Fruit fly (Drosophila melanogaster): ENCODE measurements around the gene Aplip1.

Aplip1 gene

DNA sequence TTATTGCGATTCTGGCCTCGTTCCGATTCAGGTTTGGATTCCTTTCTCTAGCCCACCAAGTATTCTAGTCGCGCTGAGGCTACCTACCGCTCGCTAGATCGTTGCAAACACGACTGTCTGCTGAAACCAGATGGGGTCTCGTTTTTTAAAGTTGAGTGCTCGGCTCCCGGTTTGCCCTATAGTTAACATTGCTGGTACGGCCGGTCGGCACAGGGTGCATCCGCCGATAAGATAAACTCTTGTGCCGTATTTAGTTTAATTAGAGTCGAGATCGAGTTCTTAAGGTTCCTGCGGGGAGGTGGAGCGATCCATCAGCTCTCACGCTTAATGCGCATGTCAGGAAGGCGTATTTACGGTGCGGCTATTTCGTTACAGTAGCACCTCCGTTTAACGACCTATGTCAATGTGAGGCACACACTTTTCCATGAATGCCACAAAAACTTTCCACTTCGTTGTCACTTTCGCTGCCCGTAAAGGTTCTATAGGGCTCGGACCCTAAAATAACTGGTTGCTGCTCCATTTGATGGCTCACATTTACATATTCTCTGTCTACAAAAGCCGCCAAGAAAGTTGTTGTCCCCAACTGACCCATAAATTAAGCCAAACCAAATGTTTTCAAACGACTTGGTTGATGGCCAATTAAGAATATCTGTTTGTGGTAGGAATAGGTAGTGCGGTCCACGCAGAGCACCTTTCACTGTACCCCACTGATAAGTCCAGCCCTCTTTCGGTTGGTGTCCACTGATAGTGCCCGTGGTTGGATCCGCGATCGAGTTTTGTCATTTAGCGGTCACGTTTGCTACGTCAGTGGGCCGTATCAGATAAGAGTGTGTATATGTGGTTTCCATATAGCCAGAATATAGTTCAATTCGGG is 8.8 kb downstream of the Aplip1 start, which contains the start of gene CG9119 (continued):
- TF ChIP-seq CG1529 (GFP tag; optimal IDR thresholded peaks at IDR 0.05), result peak; percentile 18
- peak in 1 of 2 experiments; percentile 78 for TF ChIP-seq Hr78 (GFP tag; optimal IDR thresholded peaks at IDR 0.05)
- TF ChIP-seq Oaz (GFP tag; IDR thresholded peaks at IDR 0.05), result no peak
- TF ChIP-seq CG15269 (tag; optimal IDR thresholded peaks at IDR 0.05), result peak; percentile 75
- TF ChIP-seq CG12942 (GFP tag; optimal IDR thresholded peaks at IDR 0.05), result peak; percentile 39
- TF ChIP-seq CTCF (GFP tag; optimal IDR thresholded peaks at IDR 0.05), result no peak
- peak; percentile 36; the same call in 1 of the 3 replicates for TF ChIP-seq zfh1 (GFP tag; IDR thresholded peaks at IDR 0.05)
- TF ChIP-seq Trl (optimal IDR thresholded peaks at IDR 0.05), result no peak
- peak; percentile 55 for TF ChIP-seq Trl (GFP tag; optimal IDR thresholded peaks at IDR 0.05)
- no peak for TF ChIP-seq Dp (GFP tag; optimal IDR thresholded peaks at IDR 0.05)
- TF ChIP-seq CG12071 (GFP tag; optimal IDR thresholded peaks at IDR 0.05), result no peak
- no peak for TF ChIP-seq usp (GFP tag; optimal IDR thresholded peaks at IDR 0.05)
- no peak for TF ChIP-seq CG7271 (tag; optimal IDR thresholded peaks at IDR 0.05)
- peak; percentile 52; the same call in 1 of the 3 replicates for TF ChIP-seq Optix (GFP tag; IDR thresholded peaks at IDR 0.05)
- TF ChIP-seq CG10462 (GFP tag; optimal IDR thresholded peaks at IDR 0.05), result no peak
- no peak for TF ChIP-seq Gsc (GFP tag; IDR thresholded peaks at IDR 0.05)
- no peak for TF ChIP-seq CG30020 (tag; optimal IDR thresholded peaks at IDR 0.05)
- TF ChIP-seq emc (GFP tag; optimal IDR thresholded peaks at IDR 0.05), result peak; percentile 42
- peak; percentile 63 for TF ChIP-seq CG9215 (GFP tag; IDR thresholded peaks at IDR 0.05)
- TF ChIP-seq slou (GFP tag; optimal IDR thresholded peaks at IDR 0.05), result no peak
- no peak for TF ChIP-seq bowl (GFP tag; IDR thresholded peaks at IDR 0.05)
- peak; percentile 59; the same call in 2 of the 3 replicates for TF ChIP-seq CG11560 (tag; IDR thresholded peaks at IDR 0.05)
- no peak for TF ChIP-seq Ets97D (GFP tag; optimal IDR thresholded peaks at IDR 0.05)
- TF ChIP-seq CG7839 (tag; optimal IDR thresholded peaks at IDR 0.05), result peak; percentile 77
- no peak for TF ChIP-seq CG2875 (GFP tag; optimal IDR thresholded peaks at IDR 0.05)
- peak; percentile 67 for TF ChIP-seq CG34376 (GFP tag; optimal IDR thresholded peaks at IDR 0.05)
- TF ChIP-seq CG31441 (GFP tag; IDR thresholded peaks at IDR 0.05), result peak; percentile 61; the same call in 1 of the 2 replicates
- peak; percentile 58 for TF ChIP-seq CG12219 (GFP tag; optimal IDR thresholded peaks at IDR 0.05)
- TF ChIP-seq ham (GFP tag; IDR thresholded peaks at IDR 0.05), result no peak; the same call in 1 of the 2 replicates
- no peak for TF ChIP-seq h (optimal IDR thresholded peaks at IDR 0.05)
- peak; percentile 52; the same call in 1 of the 2 replicates for TF ChIP-seq CG3847 (GFP tag; IDR thresholded peaks at IDR 0.05)
- no peak for TF ChIP-seq ato (GFP tag; IDR thresholded peaks at IDR 0.05; ENCODE audit: partially characterized antibody)
- TF ChIP-seq inv (GFP tag; IDR thresholded peaks at IDR 0.05; ENCODE audit: partially characterized antibody), result no peak
- peak; percentile 63 for TF ChIP-seq CG18619 (GFP tag; optimal IDR thresholded peaks at IDR 0.05)
- no peak for TF ChIP-seq pros (GFP tag; optimal IDR thresholded peaks at IDR 0.05)
- TF ChIP-seq btn (GFP tag; optimal IDR thresholded peaks at IDR 0.05), result peak; percentile 39
- 0 out of 2 replicates have a peak, but pooled peaks have one; percentile 10 for TF ChIP-seq CG11247 (GFP tag; IDR thresholded peaks at IDR 0.05)
- peak; percentile 42 for TF ChIP-seq az2 (GFP tag; optimal IDR thresholded peaks at IDR 0.05)
- peak; percentile 57 for TF ChIP-seq PHDP (tag; optimal IDR thresholded peaks at IDR 0.05)
- TF ChIP-seq Hsf (GFP tag; optimal IDR thresholded peaks at IDR 0.05), result peak; percentile 61
- TF ChIP-seq CG8944 (GFP tag; optimal IDR thresholded peaks at IDR 0.05), result peak; percentile 62
- no peak for TF ChIP-seq stc (GFP tag; IDR thresholded peaks at IDR 0.05)
- no peak for TF ChIP-seq Drgx (GFP tag; IDR thresholded peaks at IDR 0.05)
- peak; percentile 28 for TF ChIP-seq CG15514 (GFP tag; optimal IDR thresholded peaks at IDR 0.05)
- no peak for TF ChIP-seq CrebB (tag; optimal IDR thresholded peaks at IDR 0.05)
- TF ChIP-seq B-H1 (GFP tag; IDR thresholded peaks at IDR 0.05), result 0 out of 3 replicates have a peak, but pooled peaks have one; percentile 30
- TF ChIP-seq Abd-B (GFP tag; optimal IDR thresholded peaks at IDR 0.05), result peak; percentile 54
- TF ChIP-seq dysf (GFP tag; IDR thresholded peaks at IDR 0.05), result peak; percentile 70
- peak; percentile 66 for TF ChIP-seq CG15011 (GFP tag; optimal IDR thresholded peaks at IDR 0.05)
- peak; percentile 10 for TF ChIP-seq disco-r (GFP tag; optimal IDR thresholded peaks at IDR 0.05)

All from whole organism, embryonic.